Fruit fly (Drosophila melanogaster) whole organism, prepupa: ENCODE data around the gene CG4098.

ENCODE experiments used
- Blimp-1 ChIP-seq: fragments of 200-800 bp; sonication (Bioruptor generic); optimal IDR thresholded peaks from 3 replicates; lab custom pipeline; 2017; ENCODE audit warnings: missing biosample characterization, missing genetic modification characterization, mild to moderate bottlenecking, moderate library complexity, missing genetic modification reagents
- CG10631 ChIP-seq: fragments of 200-800 bp; sonication (Bioruptor generic); optimal IDR thresholded peaks from 2 replicates; lab custom pipeline; 2016; ENCODE audit warnings: missing biosample characterization, missing genetic modification characterization
- CG10669 ChIP-seq: fragments of 200-800 bp; sonication (Bioruptor generic); optimal IDR thresholded peaks from 3 replicates; lab custom pipeline; 2018; ENCODE audit warnings: missing biosample characterization, mild to moderate bottlenecking, missing genetic modification characterization, moderate library complexity
- CG11294 ChIP-seq: fragments of 200-800 bp; sonication (Bioruptor generic); IDR thresholded peaks from 2 replicates; pipeline ENCODE4 v1.3.6; 2022; ENCODE audit warnings: missing biosample characterization, missing genetic modification characterization
- CG11762 ChIP-seq: fragments of 200-800 bp; sonication (Bioruptor generic); optimal IDR thresholded peaks from 3 replicates; lab custom pipeline; 2016; ENCODE audit warnings: missing biosample characterization, missing genetic modification characterization; ENCODE audit not compliant: insufficient read depth
- CG11902 ChIP-seq: fragments of 200-800 bp; sonication (Bioruptor generic); optimal IDR thresholded peaks from 3 replicates; lab custom pipeline; 2016; ENCODE audit warnings: missing biosample characterization, missing genetic modification characterization
- CG15336 ChIP-seq: fragments of 200-800 bp; sonication (Bioruptor generic); IDR thresholded peaks from 2 replicates; pipeline ENCODE4 v1.3.6; 2022; ENCODE audit warnings: missing biosample characterization, missing genetic modification characterization
- CG1621 ChIP-seq: fragments of 200-800 bp; sonication (Bioruptor generic); optimal IDR thresholded peaks from 3 replicates; lab custom pipeline; 2018; ENCODE audit warnings: missing biosample characterization, mild to moderate bottlenecking, missing genetic modification characterization
- CG31627 ChIP-seq: fragments of 200-800 bp; sonication (Bioruptor generic); optimal IDR thresholded peaks from 3 replicates; lab custom pipeline; 2016; ENCODE audit warnings: missing biosample characterization, missing genetic modification characterization
- CG3919 ChIP-seq: fragments of 200-800 bp; sonication (Bioruptor generic); optimal IDR thresholded peaks from 3 replicates; lab custom pipeline; 2016; ENCODE audit warnings: missing biosample characterization, missing genetic modification characterization
- CG4318 ChIP-seq: fragments of 200-800 bp; sonication (Bioruptor generic); optimal IDR thresholded peaks from 3 replicates; lab custom pipeline; 2017; ENCODE audit warnings: missing biosample characterization, mild to moderate bottlenecking, missing genetic modification characterization
- CG6163 ChIP-seq: fragments of 200-800 bp; sonication (Bioruptor generic); IDR thresholded peaks from 3 replicates; pipeline ENCODE4 v1.3.6; 2022; ENCODE audit warnings: missing biosample characterization, missing genetic modification characterization
- CG6276 ChIP-seq: fragments of 200-800 bp; sonication (Bioruptor generic); optimal IDR thresholded peaks from 2 replicates; lab custom pipeline; 2017; ENCODE audit warnings: missing biosample characterization, mild to moderate bottlenecking, missing genetic modification characterization
- CG6792 ChIP-seq: fragments of 200-800 bp; sonication (Bioruptor generic); optimal IDR thresholded peaks from 3 replicates; lab custom pipeline; 2016; ENCODE audit warnings: missing biosample characterization, missing genetic modification characterization
- CG6808 ChIP-seq: fragments of 200-800 bp; sonication (Bioruptor generic); optimal IDR thresholded peaks from 3 replicates; lab custom pipeline; 2017; ENCODE audit warnings: missing biosample characterization, missing genetic modification characterization, mild to moderate bottlenecking, moderate library complexity, missing genetic modification reagents
- CG7368 ChIP-seq: fragments of 200-800 bp; sonication (Bioruptor generic); optimal IDR thresholded peaks from 3 replicates; lab custom pipeline; 2016; ENCODE audit warnings: missing biosample characterization, missing genetic modification characterization
- CG8319 ChIP-seq: fragments of 200-800 bp; sonication (Bioruptor generic); optimal IDR thresholded peaks from 3 replicates; lab custom pipeline; 2016; ENCODE audit warnings: missing biosample characterization, missing genetic modification characterization
- CG8632 ChIP-seq: fragments of 200-800 bp; sonication (Bioruptor generic); optimal IDR thresholded peaks from 3 replicates; lab custom pipeline; 2016; ENCODE audit warnings: missing biosample characterization, missing genetic modification characterization
- Eip75B ChIP-seq: fragments of 200-800 bp; sonication (Bioruptor generic); optimal IDR thresholded peaks from 3 replicates; lab custom pipeline; 2016; ENCODE audit warnings: missing biosample characterization, missing genetic modification characterization
- Eip78C ChIP-seq: fragments of 200-800 bp; sonication (Bioruptor generic); peaks from one replicate; lab custom pipeline; 2016; ENCODE audit warnings: missing biosample characterization, missing genetic modification characterization
- Ets21C ChIP-seq: fragments of 200-800 bp; sonication (Bioruptor generic); optimal IDR thresholded peaks from 3 replicates; lab custom pipeline; 2016; ENCODE audit warnings: missing biosample characterization, missing genetic modification characterization
- Ets96B ChIP-seq: fragments of 200-800 bp; optimal IDR thresholded peaks from 2 replicates; lab custom pipeline; 2019; ENCODE audit warnings: missing biosample characterization, mild to moderate bottlenecking, missing genetic modification characterization, moderate library complexity
- Gug ChIP-seq: fragments of 200-800 bp; sonication (Bioruptor generic); IDR thresholded peaks from 2 replicates; pipeline ENCODE4 v1.3.6; 2022; ENCODE audit warnings: missing biosample characterization, missing genetic modification characterization
- Hr38 ChIP-seq: sonication (Bioruptor generic); optimal IDR thresholded peaks from 2 replicates; lab custom pipeline; 2016; ENCODE audit warnings: missing biosample characterization, missing genetic modification characterization
- Hr39 ChIP-seq: fragments of 200-800 bp; sonication (Bioruptor generic); optimal IDR thresholded peaks from 2 replicates; lab custom pipeline; 2016; ENCODE audit warnings: missing biosample characterization, missing genetic modification characterization
- Met ChIP-seq: fragments of 200-800 bp; sonication (Bioruptor generic); optimal IDR thresholded peaks from 3 replicates; lab custom pipeline; 2016; ENCODE audit warnings: missing biosample characterization, missing genetic modification characterization
- OdsH ChIP-seq: fragments of 200-800 bp; sonication (Bioruptor generic); optimal IDR thresholded peaks from 3 replicates; lab custom pipeline; 2016; ENCODE audit warnings: missing biosample characterization, missing genetic modification characterization
- Smox ChIP-seq: fragments of 200-800 bp; sonication (Bioruptor generic); optimal IDR thresholded peaks from 3 replicates; lab custom pipeline; 2016; ENCODE audit warnings: missing biosample characterization, missing genetic modification characterization
- Sox102F ChIP-seq: fragments of 200-800 bp; sonication (Bioruptor generic); optimal IDR thresholded peaks from 2 replicates; lab custom pipeline; 2016; ENCODE audit warnings: missing biosample characterization, mild to moderate bottlenecking, missing genetic modification characterization
- Sox15 ChIP-seq: fragments of 200-800 bp; sonication (Bioruptor generic); optimal IDR thresholded peaks from 3 replicates; lab custom pipeline; 2016; ENCODE audit warnings: missing biosample characterization, missing genetic modification characterization
- achi ChIP-seq: fragments of 200-800 bp; sonication (Bioruptor generic); optimal IDR thresholded peaks from 3 replicates; lab custom pipeline; 2016; ENCODE audit warnings: missing biosample characterization, missing genetic modification characterization
- acj6 ChIP-seq: fragments of 200-800 bp; sonication (Bioruptor generic); optimal IDR thresholded peaks from 3 replicates; lab custom pipeline; 2016; ENCODE audit warnings: missing biosample characterization, missing genetic modification characterization
- cyc ChIP-seq: fragments of 200-800 bp; sonication (Bioruptor generic); optimal IDR thresholded peaks from 3 replicates; lab custom pipeline; 2016; ENCODE audit warnings: missing biosample characterization, missing genetic modification characterization
- dac ChIP-seq: fragments of 200-800 bp; sonication (Bioruptor generic); optimal IDR thresholded peaks from 2 replicates; lab custom pipeline; 2017; ENCODE audit warnings: missing biosample characterization, mild to moderate bottlenecking, missing genetic modification characterization
- dsx ChIP-seq: fragments of 200-800 bp; optimal IDR thresholded peaks from 3 replicates; lab custom pipeline; 2019; ENCODE audit warnings: missing biosample characterization, mild to moderate bottlenecking, missing genetic modification characterization, moderate library complexity; ENCODE audit not compliant: poor library complexity, severe bottlenecking
- eg ChIP-seq: fragments of 200-800 bp; sonication (Bioruptor generic); IDR thresholded peaks from 3 replicates; pipeline ENCODE4 v1.3.6; 2022; ENCODE audit warnings: missing biosample characterization, missing genetic modification characterization
- fd85E ChIP-seq: fragments of 200-800 bp; sonication (Bioruptor generic); optimal IDR thresholded peaks from 3 replicates; lab custom pipeline; 2016; ENCODE audit warnings: missing biosample characterization, missing genetic modification characterization
- lz ChIP-seq: fragments of 200-800 bp; sonication (Bioruptor generic); optimal IDR thresholded peaks from 3 replicates; lab custom pipeline; 2016; ENCODE audit warnings: missing biosample characterization, missing genetic modification characterization
- net ChIP-seq: fragments of 200-800 bp; sonication (Bioruptor generic); optimal IDR thresholded peaks from 3 replicates; lab custom pipeline; 2016; ENCODE audit warnings: missing biosample characterization, missing genetic modification characterization
- salr ChIP-seq, 2 experiments: fragments of 200-800 bp; sonication (Bioruptor generic); optimal IDR thresholded peaks; 3 replicates each; lab custom pipeline; 2016 to 2018; ENCODE audit warnings: missing biosample characterization in 2 of 2, missing genetic modification characterization in 2 of 2, mild to moderate bottlenecking in 1 of 2
- spab ChIP-seq: fragments of 200-800 bp; sonication (Bioruptor generic); optimal IDR thresholded peaks from 2 replicates; lab custom pipeline; 2017; ENCODE audit warnings: missing biosample characterization, mild to moderate bottlenecking, missing genetic modification characterization, missing genetic modification reagents
- ss ChIP-seq, 2 experiments: fragments of 200-800 bp; sonication (Bioruptor generic); optimal IDR thresholded peaks; 2 replicates in 1 of 2; 3 replicates in 1 of 2; lab custom pipeline; 2017 to 2018; ENCODE audit warnings: mild to moderate bottlenecking in 2 of 2, missing biosample characterization in 2 of 2, missing genetic modification characterization in 2 of 2, moderate library complexity in 1 of 2
- vri ChIP-seq: fragments of 200-800 bp; sonication (Bioruptor generic); optimal IDR thresholded peaks from 3 replicates; lab custom pipeline; 2016; ENCODE audit warnings: missing biosample characterization, mild to moderate bottlenecking, missing genetic modification characterization

Gene CG4098

DNA sequence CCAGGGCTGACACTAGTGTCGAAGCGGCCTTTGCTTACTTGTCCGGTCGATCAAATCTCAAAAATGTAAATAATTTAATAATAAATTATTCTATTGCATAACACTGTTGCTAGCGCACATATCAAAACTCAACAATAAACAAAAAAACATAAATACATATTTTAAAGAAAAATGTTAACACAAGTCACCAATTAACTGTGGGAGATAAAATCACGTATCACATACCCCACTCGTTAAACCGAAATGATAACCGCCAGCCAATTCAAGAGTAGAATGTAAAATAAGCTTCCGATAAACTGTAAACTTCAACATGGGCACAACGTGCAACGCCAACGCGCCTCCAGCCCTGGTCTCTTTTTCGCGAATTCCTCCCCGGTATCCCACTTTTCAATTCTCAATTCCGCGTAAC lies 6.4 kb downstream of the CG4098 start, which contains the start of gene Arts (continued):
- TF ChIP-seq Gug, result no peak
- no peak for TF ChIP-seq spab
- no peak for TF ChIP-seq CG7368 (GFP tag; lab: Kevin White, UChicago)
- TF ChIP-seq Smox (GFP tag; lab: Kevin White, UChicago), result peak; percentile 0
- TF ChIP-seq eg, result no peak
- peak; percentile 59 for TF ChIP-seq CG6808 (GFP tag; lab: Kevin White, UChicago)
- TF ChIP-seq Sox15 (GFP tag; lab: Kevin White, UChicago), result no peak
- no peak for TF ChIP-seq CG4318 (GFP tag; lab: Kevin White, UChicago)
- no peak for TF ChIP-seq CG11294 (GFP tag; lab: Robert Waterston, UW)
- TF ChIP-seq fd85E, result no peak
- no peak for TF ChIP-seq CG6276 (GFP tag; lab: Kevin White, UChicago)
- TF ChIP-seq vri (GFP tag; lab: Kevin White, UChicago), result no peak
- no peak for TF ChIP-seq Hr38 (GFP tag; lab: Kevin White, UChicago)
- TF ChIP-seq CG6792 (GFP tag; lab: Kevin White, UChicago), result peak; percentile 17
- TF ChIP-seq net (GFP tag; lab: Kevin White, UChicago), result no peak
- no peak for TF ChIP-seq CG8319 (GFP tag; lab: Kevin White, UChicago)
- no peak for TF ChIP-seq CG11762 (GFP tag; lab: Kevin White, UChicago)
- TF ChIP-seq CG6163 (GFP tag; lab: Robert Waterston, UW), result no peak
- no peak for TF ChIP-seq Blimp-1
- TF ChIP-seq, all 60 proteins: peak for 26

DNA sequence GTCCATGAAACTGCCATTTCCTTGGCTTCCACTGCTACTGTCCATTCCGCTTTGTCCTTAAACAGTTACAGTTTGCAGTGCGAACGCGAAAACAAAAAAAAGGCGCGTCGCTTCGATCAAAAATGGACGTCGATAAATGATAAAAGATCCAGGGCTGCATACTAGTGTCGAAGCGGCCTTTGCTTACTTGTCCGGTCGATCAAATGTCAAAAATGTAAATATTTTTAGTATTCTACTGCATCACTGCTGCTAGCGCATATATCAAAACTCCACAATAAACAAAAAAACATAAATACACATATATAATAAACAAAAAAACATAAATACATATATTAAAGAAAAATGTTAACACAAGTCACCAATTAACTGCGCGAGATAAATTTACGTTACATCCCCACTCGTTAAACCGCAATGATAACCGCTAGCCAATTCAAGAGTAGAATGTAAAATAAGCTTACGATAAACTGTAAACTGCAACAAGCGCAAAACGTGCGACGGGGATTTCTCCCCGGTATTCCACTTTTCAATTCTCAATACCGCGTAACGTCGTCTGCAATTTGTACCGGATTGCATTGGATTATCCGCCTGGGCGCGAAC lies 14.1 kb downstream of the CG4098 start, which contains the start of the genes spd-2 and Apl:
Gene spd-2 (minus strand): TSS at position 93 of the 597 bp plus-strand sequence.
Gene Apl (plus strand): TSS at position 260 of the 597 bp plus-strand sequence.
- TF ChIP-seq CG1621 (tag; lab: Kevin White, UChicago) (peak; percentile 12), Met (no peak)
- TF ChIP-seq, all 60 proteins: peak for 1

DNA sequence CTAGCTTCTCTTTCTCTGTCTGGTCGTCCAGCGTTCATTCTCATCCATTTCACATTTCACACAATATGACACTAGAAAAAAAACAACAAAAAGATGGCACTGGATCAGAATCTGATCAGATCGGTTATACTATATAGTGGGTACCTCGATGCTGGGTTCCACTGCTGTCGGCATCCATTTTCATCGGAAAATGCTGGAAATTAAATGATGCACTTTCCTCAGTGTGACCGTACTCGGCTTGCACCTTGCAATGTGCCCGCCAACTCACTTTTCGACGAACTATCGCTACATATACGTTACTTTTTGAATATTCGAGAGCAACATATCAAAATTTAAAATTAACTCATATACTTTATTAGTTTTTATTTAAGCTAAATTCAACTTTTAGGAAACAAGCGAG lies 18.3 kb downstream of the CG4098 start, which contains the start of gene tra:
Gene tra (minus strand): TSS at position 191 of the 400 bp plus-strand sequence.
- TF ChIP-seq CG10631 (GFP tag; lab: Kevin White, UChicago) (no peak), Eip78C (GFP tag; lab: Kevin White, UChicago) (peak; percentile 69)

DNA sequence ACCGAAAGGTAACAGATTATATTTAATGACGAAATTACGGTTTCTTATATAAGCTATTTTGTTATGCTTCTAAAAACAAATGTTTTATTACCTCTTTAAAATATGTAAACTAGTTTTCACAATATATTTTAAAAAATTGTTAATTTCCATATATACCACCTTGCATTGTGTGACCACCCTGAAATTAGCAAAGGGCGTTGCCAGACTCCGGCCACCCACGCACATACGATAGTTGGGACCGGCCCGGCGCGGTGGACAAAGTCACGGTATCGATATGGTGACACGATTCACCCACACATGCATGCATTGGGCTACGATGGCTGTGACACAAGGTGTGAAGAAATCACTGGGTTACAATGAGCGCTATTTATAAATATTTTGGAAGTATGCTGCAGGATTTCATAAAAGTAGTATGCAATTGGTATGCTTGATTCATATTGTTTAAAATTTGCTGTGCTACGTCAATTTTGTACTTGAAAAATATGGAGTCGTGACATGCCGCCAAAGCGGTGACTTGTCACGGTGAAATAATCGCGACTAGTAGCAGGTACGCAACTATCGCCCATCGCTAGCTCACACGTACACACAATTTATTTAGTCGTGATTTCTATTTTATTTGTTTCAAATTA lies 21.0 kb downstream of the CG4098 start:
- TF ChIP-seq net (GFP tag; lab: Kevin White, UChicago) (no peak), CG11902 (peak; percentile 21), Eip78C (GFP tag; lab: Kevin White, UChicago) (peak; percentile 55), dsx (GFP tag; lab: Kevin White, UChicago) (peak; percentile 7), cyc (peak; percentile 50), CG10669 (GFP tag; lab: Kevin White, UChicago) (no peak), CG7368 (GFP tag; lab: Kevin White, UChicago) (no peak), Sox102F (GFP tag; lab: Kevin White, UChicago) (no peak), CG3919 (GFP tag; lab: Kevin White, UChicago) (peak; percentile 59), ss (GFP tag; optimal IDR thresholded peaks at IDR 0.05; lab: Kevin White, UChicago) (no peak), CG8632 (GFP tag; lab: Kevin White, UChicago) (peak; percentile 20), achi (GFP tag; lab: Kevin White, UChicago) (no peak), Ets96B (tag; lab: Kevin White, UChicago) (peak; percentile 50), CG15336 (GFP tag; lab: Robert Waterston, UW) (peak; percentile 43; the same call in 1 of the 2 replicates), Blimp-1 (no peak), CG1621 (tag; lab: Kevin White, UChicago) (peak; percentile 37), Eip75B (peak; percentile 32), CG6163 (GFP tag; lab: Robert Waterston, UW) (peak; percentile 38; the same call in 1 of the 3 replicates), salr (GFP tag; optimal IDR thresholded peaks at IDR 0.05; lab: Kevin White, UChicago) (no peak), CG31627 (peak; percentile 61), CG4318 (GFP tag; lab: Kevin White, UChicago) (no peak), OdsH (GFP tag; lab: Kevin White, UChicago) (peak; percentile 55), Hr39 (GFP tag; lab: Kevin White, UChicago) (peak; percentile 49), dac (GFP tag; lab: Kevin White, UChicago) (no peak), acj6 (peak; percentile 30), Met (no peak), Ets21C (peak; percentile 54), spab (no peak), lz (GFP tag; lab: Kevin White, UChicago) (peak; percentile 52), eg (peak; percentile 73)
